Fruit fly (Drosophila melanogaster): ENCODE results near the gene mre11.

Gene mre11

DNA sequence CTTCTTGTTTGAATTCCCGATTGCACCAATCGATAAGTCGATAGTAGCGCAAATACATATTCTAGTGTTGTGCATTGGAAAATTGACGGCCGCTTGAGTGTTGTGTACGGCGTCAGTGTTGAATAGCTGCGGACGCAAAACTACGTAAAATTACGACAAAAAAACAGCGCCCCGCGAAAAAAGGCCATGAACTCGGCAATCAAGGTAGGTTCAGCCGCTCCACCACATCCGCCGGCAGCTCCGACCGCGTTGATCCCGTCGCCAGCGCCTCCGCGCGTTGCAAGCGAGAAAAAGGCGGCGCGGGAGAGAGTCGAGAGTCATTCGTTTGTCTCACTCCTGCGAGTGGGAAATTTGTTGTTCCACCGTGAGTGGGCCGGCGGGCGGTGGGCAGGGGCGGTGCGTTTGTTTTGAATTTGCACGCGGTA, 4.0 kb upstream of the mre11 start, which contains the start of gene CG33695 (continued):
- TF ChIP-seq ttk (GFP tag; IDR thresholded peaks at IDR 0.05) (no peak), crp (GFP tag; optimal IDR thresholded peaks at IDR 0.05) (peak in 1 of 2 experiments; percentile 17), NfI (GFP tag; optimal IDR thresholded peaks at IDR 0.05) (peak; percentile 64), Gug (GFP tag; IDR thresholded peaks at IDR 0.05) (peak; percentile 64; the same call in 3 of the 4 replicates), ro (GFP tag; IDR thresholded peaks at IDR 0.05) (no peak), CG13287 (GFP tag; IDR thresholded peaks at IDR 0.05; ENCODE audit: partially characterized antibody) (peak; percentile 87), CG30431 (GFP tag; optimal IDR thresholded peaks at IDR 0.05) (no peak), CG6765 (GFP tag; optimal IDR thresholded peaks at IDR 0.05) (no peak), bowl (GFP tag; IDR thresholded peaks at IDR 0.05) (no peak; the same call in 1 of the 2 replicates), CG6175 (GFP tag; IDR thresholded peaks at IDR 0.05) (no peak), bbx (GFP tag; IDR thresholded peaks at IDR 0.05; ENCODE audit: partially characterized antibody) (peak; percentile 80), CG11504 (tag; optimal IDR thresholded peaks at IDR 0.05) (no peak), Awh (GFP tag; IDR thresholded peaks at IDR 0.05) (no peak), ab (GFP tag; optimal IDR thresholded peaks at IDR 0.05) (no peak), dysf (GFP tag; IDR thresholded peaks at IDR 0.05) (peak; percentile 53; the same call in 1 of the 3 replicates), CG18764 (GFP tag; optimal IDR thresholded peaks at IDR 0.05) (peak; percentile 36), kay (GFP tag; optimal IDR thresholded peaks at IDR 0.05) (peak; percentile 54), crc (GFP tag; optimal IDR thresholded peaks at IDR 0.05) (peak; percentile 35), CG7987 (GFP tag; optimal IDR thresholded peaks at IDR 0.05) (peak; percentile 50), CG4854 (GFP tag; optimal IDR thresholded peaks at IDR 0.05) (peak; percentile 66), dimm (GFP tag; IDR thresholded peaks at IDR 0.05) (no peak), CG4328 (GFP tag; optimal IDR thresholded peaks at IDR 0.05) (no peak), al (GFP tag; IDR thresholded peaks at IDR 0.05) (no peak), Blimp-1 (GFP tag; optimal IDR thresholded peaks at IDR 0.05) (no peak), Meics (GFP tag; optimal IDR thresholded peaks at IDR 0.05) (no peak), zfh2 (GFP tag; optimal IDR thresholded peaks at IDR 0.05) (peak; percentile 88), NFAT (GFP tag; IDR thresholded peaks at IDR 0.05) (peak; percentile 81; the same call in 1 of the 2 replicates), CG15601 (tag; optimal IDR thresholded peaks at IDR 0.05) (peak; percentile 41), lab (GFP tag; optimal IDR thresholded peaks at IDR 0.05) (no peak), Nf-YC (tag; optimal IDR thresholded peaks at IDR 0.05) (peak; percentile 44), CG14710 (tag; optimal IDR thresholded peaks at IDR 0.05) (peak; percentile 68), Hr3 (GFP tag; optimal IDR thresholded peaks at IDR 0.05) (peak; percentile 39), slou (GFP tag; optimal IDR thresholded peaks at IDR 0.05) (peak; percentile 17), tx (GFP tag; optimal IDR thresholded peaks at IDR 0.05) (peak; percentile 57), mam (GFP tag; optimal IDR thresholded peaks at IDR 0.05) (peak; percentile 85), CG12299 (tag; optimal IDR thresholded peaks at IDR 0.05) (no peak), amos (GFP tag; IDR thresholded peaks at IDR 0.05; ENCODE audit: partially characterized antibody) (peak; percentile 67), CG4360 (GFP tag; IDR thresholded peaks at IDR 0.05) (no peak), Ets97D (GFP tag; optimal IDR thresholded peaks at IDR 0.05) (peak; percentile 86), CG12942 (GFP tag; optimal IDR thresholded peaks at IDR 0.05) (peak; percentile 72), Mes4 (GFP tag; optimal IDR thresholded peaks at IDR 0.05) (no peak), sd (tag; optimal IDR thresholded peaks at IDR 0.05) (no peak), Adf1 (GFP tag; IDR thresholded peaks at IDR 0.05) (peak; percentile 23; the same call in 1 of the 2 replicates), CoRest (tag; optimal IDR thresholded peaks at IDR 0.05) (peak; percentile 44), eve (GFP tag; optimal IDR thresholded peaks at IDR 0.05) (no peak), CG10565 (GFP tag; optimal IDR thresholded peaks at IDR 0.05) (no peak), BEAF-32 (GFP tag; optimal IDR thresholded peaks at IDR 0.05) (peak; percentile 58), CG7839 (tag; optimal IDR thresholded peaks at IDR 0.05) (no peak), gcm2 (GFP tag; optimal IDR thresholded peaks at IDR 0.05) (no peak), CG3838 (GFP tag; optimal IDR thresholded peaks at IDR 0.05) (peak; percentile 34), Taf1 (GFP tag; IDR thresholded peaks at IDR 0.05) (0 out of 2 replicates have a peak, but pooled peaks have one; percentile 14)

All from whole organism, embryonic.